Worm (Caenorhabditis elegans): ENCODE measurements around the gene srh-288.

ce11 chrV:17828310-17828709, 32.8 kb upstream of the srh-288 start, which contains the start of gene srh-304:
- no peak for TF ChIP-seq flt-1 (GFP tag; IDR thresholded peaks at IDR 0.05)
- TF ChIP-seq med-1 (GFP tag; optimal IDR thresholded peaks at IDR 0.05; ENCODE audit: insufficient read depth) = no peak
- no peak for TF ChIP-seq tab-1 (GFP tag; IDR thresholded peaks at IDR 0.05)
